Worm (Caenorhabditis elegans): ENCODE results near the gene F59A7.12.

- no peak for TF ChIP-seq pha-4 (tag; optimal IDR thresholded peaks at IDR 0.05)
- no peak for TF ChIP-seq nhr-11 (tag; optimal IDR thresholded peaks at IDR 0.05)
- no peak for TF ChIP-seq elt-2 (tag; optimal IDR thresholded peaks at IDR 0.05)
- no peak for TF ChIP-seq C38D4.7 (GFP tag; optimal IDR thresholded peaks at IDR 0.05)
- TF ChIP-seq unc-42 (tag; optimal IDR thresholded peaks at IDR 0.05), result no peak
- no peak for TF ChIP-seq F13H6.1 (tag; optimal IDR thresholded peaks at IDR 0.05)
- no peak for TF ChIP-seq hlh-30 (tag; optimal IDR thresholded peaks at IDR 0.05; ENCODE audit: insufficient read depth)
- TF ChIP-seq ama-1 (optimal IDR thresholded peaks at IDR 0.05), result no peak
- TF ChIP-seq fkh-10 (GFP tag; optimal IDR thresholded peaks at IDR 0.05), result no peak
- no peak for TF ChIP-seq dmd-4 (tag; optimal IDR thresholded peaks at IDR 0.05; ENCODE audit: borderline replicate concordance)
- TF ChIP-seq odd-2 (tag; optimal IDR thresholded peaks at IDR 0.05), result no peak
These were observed at the start of gene F59A7.12 for ce11 chrV:2029877-2030276.
